Worm (Caenorhabditis elegans) whole organism, L4 larva: ENCODE results near the gene pmp-3.
A peak's percentile ranks its signal among the peaks of the same experiment; 100 is the strongest.

Experiments used
- F10B5.3 ChIP-seq: sonication (generic microtip); optimal IDR thresholded peaks from 2 replicates; lab custom pipeline; 2016; ENCODE audit warnings: mild to moderate bottlenecking, missing genetic modification characterization, missing compliant biosample characterization
- R02D3.7 ChIP-seq: fragments of 150-350 bp; sonication (generic microtip); optimal IDR thresholded peaks from 3 replicates; lab custom pipeline; 2014; ENCODE audit warnings: missing biosample characterization, missing genetic modification characterization
- T20F7.1 ChIP-seq: fragments of 200-800 bp; sonication (Bioruptor generic); optimal IDR thresholded peaks from 2 replicates; lab custom pipeline; 2018; ENCODE audit warnings: mild to moderate bottlenecking, missing genetic modification characterization, missing compliant biosample characterization
- Y105C5A.15 ChIP-seq: fragments of 200-800 bp; sonication (Bioruptor generic); IDR thresholded peaks from 2 replicates; pipeline ENCODE4 v1.3.6; 2022; ENCODE audit warnings: missing genetic modification characterization, missing compliant biosample characterization
- Y75B8A.6 ChIP-seq: fragments of 200-800 bp; sonication (Bioruptor generic); IDR thresholded peaks from 2 replicates; pipeline ENCODE4 v1.3.6; 2022; ENCODE audit warnings: missing genetic modification reagents, missing genetic modification characterization, missing compliant biosample characterization
- ZK337.2 ChIP-seq: fragments of 200-800 bp; sonication (Bioruptor generic); IDR thresholded peaks from 2 replicates; pipeline ENCODE4 v1.3.6; 2022; ENCODE audit warnings: missing genetic modification reagents, missing genetic modification characterization, missing compliant biosample characterization
- ZK546.5 ChIP-seq, 2 experiments: sonication (generic microtip); optimal IDR thresholded peaks; 2 replicates each; lab custom pipeline; 2017; ENCODE audit warnings: missing biosample characterization in 2 of 2, missing genetic modification characterization in 2 of 2
- aha-1 ChIP-seq: fragments of 150-350 bp; peaks from one replicate; lab custom pipeline; 2014; ENCODE audit warnings: missing biosample characterization, missing genetic modification characterization
- attf-4 ChIP-seq: sonication (generic microtip); optimal IDR thresholded peaks from 3 replicates; lab custom pipeline; 2017; ENCODE audit warnings: missing biosample characterization, missing genetic modification characterization
- ceh-32 ChIP-seq: sonication (generic microtip); optimal IDR thresholded peaks from 2 replicates; lab custom pipeline; 2016; ENCODE audit warnings: mild to moderate bottlenecking, missing genetic modification characterization, missing compliant biosample characterization; ENCODE audit not compliant: poor library complexity
- dmd-9 ChIP-seq: fragments of 200-800 bp; sonication (Bioruptor generic); IDR thresholded peaks from 2 replicates; pipeline ENCODE4 v1.3.6; 2022; ENCODE audit warnings: missing genetic modification reagents, missing genetic modification characterization, missing compliant biosample characterization
- dve-1 ChIP-seq: sonication (generic microtip); optimal IDR thresholded peaks from 2 replicates; lab custom pipeline; 2017; ENCODE audit warnings: antibody characterized with exemption, mild to moderate bottlenecking, missing genetic modification characterization, missing compliant biosample characterization; ENCODE audit not compliant: insufficient read depth
- egl-43 ChIP-seq: fragments of 200-800 bp; sonication (Bioruptor generic); IDR thresholded peaks from 2 replicates; pipeline ENCODE4 v1.3.6; 2022; ENCODE audit warnings: missing genetic modification reagents, missing genetic modification characterization, missing compliant biosample characterization
- hif-1 ChIP-seq, 2 experiments: sonication (generic microtip); optimal IDR thresholded peaks; 2 replicates each; lab custom pipeline; 2016 to 2017; ENCODE audit warnings: missing compliant biosample characterization in 2 of 2, missing genetic modification characterization in 2 of 2, missing genetic modification reagents in 2 of 2, missing genotype in 2 of 2, mild to moderate bottlenecking in 1 of 2
- hmg-1.1 ChIP-seq: fragments of 200-800 bp; sonication (Bioruptor generic); IDR thresholded peaks from 2 replicates; pipeline ENCODE4 v1.3.6; 2022; ENCODE audit warnings: missing genetic modification reagents, missing genetic modification characterization, missing compliant biosample characterization
- lim-7 ChIP-seq: fragments of 200-800 bp; sonication (Bioruptor generic); IDR thresholded peaks from 2 replicates; pipeline ENCODE4 v1.3.6; 2022; ENCODE audit warnings: missing genetic modification characterization, missing compliant biosample characterization
- lin-1 ChIP-seq: fragments of 200-800 bp; sonication (Bioruptor generic); IDR thresholded peaks from 2 replicates; pipeline ENCODE4 v1.3.6; 2022; ENCODE audit warnings: missing genetic modification reagents, missing genetic modification characterization, missing compliant biosample characterization
- lin-13 ChIP-seq: fragments of 150-350 bp; optimal IDR thresholded peaks from 2 replicates; lab custom pipeline; 2014; ENCODE audit warnings: missing biosample characterization, missing genetic modification reagents, missing genetic modification characterization
- lin-29 ChIP-seq: fragments of 200-800 bp; sonication (Bioruptor generic); IDR thresholded peaks from 2 replicates; pipeline ENCODE4 v1.3.6; 2022; ENCODE audit warnings: missing genetic modification reagents, missing genetic modification characterization, missing compliant biosample characterization
- lin-39 ChIP-seq: fragments of 150-350 bp; optimal IDR thresholded peaks from 2 replicates; lab custom pipeline; 2014; ENCODE audit warnings: missing biosample characterization, missing genetic modification reagents, missing genetic modification characterization
- lsy-2 ChIP-seq, 2 experiments: fragments of 150-350 bp in 1 of 2; sonication (generic microtip) in 1 of 2; optimal IDR thresholded peaks; 2 replicates each; lab custom pipeline; 2014 to 2017; ENCODE audit warnings: missing biosample characterization in 2 of 2, missing genetic modification characterization in 2 of 2
- madf-5 ChIP-seq, 2 experiments: fragments of 200-800 bp; sonication (Bioruptor generic); IDR thresholded peaks; 2 replicates each; pipeline ENCODE4 v1.3.6; 2022; ENCODE audit warnings: missing compliant biosample characterization in 2 of 2, missing genetic modification characterization in 2 of 2
- mes-2 ChIP-seq: sonication (generic microtip); optimal IDR thresholded peaks from 2 replicates; lab custom pipeline; 2016; ENCODE audit warnings: missing genotype, mild to moderate bottlenecking, missing genetic modification characterization, missing compliant biosample characterization; ENCODE audit not compliant: poor library complexity, severe bottlenecking
- mxl-3 ChIP-seq: fragments of 200-800 bp; sonication (Bioruptor generic); optimal IDR thresholded peaks from 2 replicates; lab custom pipeline; 2018; ENCODE audit warnings: mild to moderate bottlenecking, missing genetic modification characterization, missing compliant biosample characterization
- nhr-10 ChIP-seq: fragments of 150-350 bp; optimal IDR thresholded peaks from 2 replicates; lab custom pipeline; 2014; ENCODE audit warnings: missing biosample characterization, missing genetic modification characterization
- nhr-102 ChIP-seq: sonication (generic microtip); optimal IDR thresholded peaks from 2 replicates; lab custom pipeline; 2016; ENCODE audit warnings: mild to moderate bottlenecking, missing genetic modification characterization, moderate library complexity, missing compliant biosample characterization
- nhr-25 ChIP-seq: sonication (generic microtip); optimal IDR thresholded peaks from 2 replicates; lab custom pipeline; 2017; ENCODE audit warnings: missing genetic modification characterization, mild to moderate bottlenecking, missing compliant biosample characterization, antibody characterized with exemption, moderate library complexity, borderline replicate concordance; ENCODE audit not compliant: insufficient read depth
- nhr-28 ChIP-seq: fragments of 150-350 bp; optimal IDR thresholded peaks from 2 replicates; lab custom pipeline; 2014; ENCODE audit warnings: missing biosample characterization, missing genetic modification characterization
- nhr-48 ChIP-seq: sonication (generic microtip); optimal IDR thresholded peaks from 2 replicates; lab custom pipeline; 2016; ENCODE audit warnings: mild to moderate bottlenecking, missing genetic modification characterization, missing compliant biosample characterization
- nhr-77 ChIP-seq: fragments of 150-350 bp; optimal IDR thresholded peaks from 2 replicates; lab custom pipeline; 2014; ENCODE audit warnings: missing biosample characterization, missing genetic modification characterization
- pha-4 ChIP-seq, 2 experiments: fragments of 150-350 bp in 1 of 2; fragments of 200-800 bp in 1 of 2; sonication (Bioruptor generic) in 1 of 2; IDR thresholded peaks in 1 of 2; optimal IDR thresholded peaks in 1 of 2; 2 replicates each; pipeline versions ENCODE4 v1.3.6 to Lab custom; 2014 to 2022; ENCODE audit warnings: missing genetic modification characterization in 2 of 2, missing genetic modification reagents in 2 of 2, missing biosample characterization in 1 of 2, missing compliant biosample characterization in 1 of 2
- php-3 ChIP-seq: fragments of 200-800 bp; sonication (Bioruptor generic); IDR thresholded peaks from 2 replicates; pipeline ENCODE4 v1.3.6; 2022; ENCODE audit warnings: missing genetic modification reagents, missing genetic modification characterization, missing compliant biosample characterization
- set-16 ChIP-seq: fragments of 200-800 bp; sonication (Bioruptor generic); IDR thresholded peaks from 2 replicates; pipeline ENCODE4 v1.3.6; 2022; ENCODE audit warnings: missing genetic modification reagents, missing genetic modification characterization, missing compliant biosample characterization
- unc-130 ChIP-seq: sonication (generic microtip); optimal IDR thresholded peaks from 2 replicates; lab custom pipeline; 2016; ENCODE audit warnings: missing genetic modification reagents, missing genetic modification characterization, missing compliant biosample characterization
- unc-62 ChIP-seq, 3 experiments: fragments of 150-350 bp in 1 of 3; sonication (generic microtip); optimal IDR thresholded peaks in 2 of 3; peaks in 1 of 3; 1 replicate in 1 of 3; 2 replicates in 2 of 3; lab custom pipeline; 2014 to 2017; ENCODE audit warnings: missing biosample characterization in 3 of 3, missing genetic modification characterization in 3 of 3, missing genetic modification reagents in 3 of 3, missing genotype in 1 of 3
- zag-1 ChIP-seq: fragments of 150-350 bp; optimal IDR thresholded peaks from 2 replicates; lab custom pipeline; 2014; ENCODE audit warnings: missing biosample characterization, missing genetic modification characterization
- zfp-3 ChIP-seq: fragments of 200-800 bp; sonication (Bioruptor generic); conservative IDR thresholded peaks from 2 replicates; pipeline ENCODE4 v1.3.6; 2022; ENCODE audit warnings: missing genetic modification reagents, missing genetic modification characterization, missing compliant biosample characterization

The pmp-3 gene

ce11 chrV:14663006-14663405 is 16.5 kb downstream of the pmp-3 start, which contains the start of gene C47E8.9:
Gene C47E8.9, plus strand, starts transcription at chrV:14663306.
- TF ChIP-seq mes-2 (tag; lab: Kevin White, UChicago) (no peak), egl-43 (GFP tag; lab: Robert Waterston, UW) (no peak), R02D3.7 (no peak), nhr-48 (no peak), lin-13 (GFP tag; lab: Kevin White, UChicago) (no peak), php-3 (GFP tag; lab: Robert Waterston, UW) (no peak), hif-1 (tag; optimal IDR thresholded peaks at IDR 0.05; lab: Kevin White, UChicago) (no peak), Y75B8A.6 (GFP tag; lab: Robert Waterston, UW) (no peak), T20F7.1 (GFP tag; lab: Kevin White, UChicago) (no peak), lin-1 (GFP tag; lab: Robert Waterston, UW) (no peak), F10B5.3 (tag; lab: Kevin White, UChicago) (no peak), nhr-102 (tag; lab: Kevin White, UChicago) (no peak), hmg-1.1 (no peak), aha-1 (tag; lab: Kevin White, UChicago) (no peak), zag-1 (tag; lab: Kevin White, UChicago) (no peak), ZK337.2 (no peak)

- TF ChIP-seq lim-7 = no peak
- TF ChIP-seq zfp-3 (GFP tag; lab: Robert Waterston, UW) = no peak
- TF ChIP-seq unc-130 = no peak
- TF ChIP-seq lin-29 = no peak
- TF ChIP-seq dmd-9 (GFP tag; lab: Robert Waterston, UW) = no peak
Measured at ce11 chrV:14665728-14666127, 19.2 kb downstream of the pmp-3 start, which contains the start of gene C47E8.1. Gene C47E8.1, plus strand, starts transcription at chrV:14666028.

- TF ChIP-seq ZK546.5 (tag; optimal IDR thresholded peaks at IDR 0.05; lab: Kevin White, UChicago) (no peak), Y105C5A.15 (GFP tag; lab: Robert Waterston, UW) (no peak), zag-1 (tag; lab: Kevin White, UChicago) (no peak), nhr-77 (tag; lab: Kevin White, UChicago) (no peak)
Measured at ce11 chrV:14678298-14678697, 31.8 kb downstream of the pmp-3 start.

ce11 chrV:14680014-14680413 is 33.5 kb downstream of the pmp-3 start, which contains the start of gene C47E8.3:
Gene C47E8.3, plus strand, starts transcription at chrV:14680314.
- no peak for TF ChIP-seq unc-130
- TF ChIP-seq hif-1 (tag; optimal IDR thresholded peaks at IDR 0.05; lab: Kevin White, UChicago) = no peak
- peak; percentile 22 for TF ChIP-seq aha-1 (tag; lab: Kevin White, UChicago)
- no peak for TF ChIP-seq attf-4 (tag; lab: Kevin White, UChicago)
- no peak for TF ChIP-seq set-16
- no peak for TF ChIP-seq lim-7

- TF ChIP-seq pha-4 (GFP tag; IDR thresholded peaks at IDR 0.05; lab: Robert Waterston, UW) = no peak
- no peak for TF ChIP-seq pha-4 (tag; optimal IDR thresholded peaks at IDR 0.05; lab: Kevin White, UChicago)
- TF ChIP-seq lsy-2 (tag; optimal IDR thresholded peaks at IDR 0.05; lab: Kevin White, UChicago) = peak in 1 of 2 experiments; percentile 5
- no peak for TF ChIP-seq ceh-32 (tag; lab: Kevin White, UChicago)
- TF ChIP-seq nhr-28 (tag; lab: Kevin White, UChicago) = no peak
- TF ChIP-seq nhr-10 (tag; lab: Kevin White, UChicago) = no peak
- no peak for TF ChIP-seq dve-1
- TF ChIP-seq madf-5 (GFP tag; IDR thresholded peaks at IDR 0.05; lab: Robert Waterston, UW) = no peak
- no peak for TF ChIP-seq lin-39
- TF ChIP-seq nhr-25 (tag; lab: Kevin White, UChicago) = peak; percentile 8
- TF ChIP-seq unc-62 (GFP tag; optimal IDR thresholded peaks at IDR 0.05 in 1 of 2; lab: Kevin White, UChicago) = peak in 1 of 2 experiments; percentile 55
- no peak for TF ChIP-seq unc-62 (tag; optimal IDR thresholded peaks at IDR 0.05; lab: Kevin White, UChicago)
- TF ChIP-seq nhr-102 (tag; lab: Kevin White, UChicago) = no peak
- TF ChIP-seq aha-1 (tag; lab: Kevin White, UChicago) = peak; percentile 15
- TF ChIP-seq mxl-3 = no peak
Measured at ce11 chrV:14682870-14683269, 36.3 kb downstream of the pmp-3 start.
